Fruit fly (Drosophila melanogaster) whole organism, embryonic: ENCODE measurements around the gene Claspin.
A peak's percentile ranks its signal among the peaks of the same experiment; 100 is the strongest.

Experiments
- CG10274 ChIP-seq: fragments of 200-800 bp; sonication (Bioruptor generic); optimal IDR thresholded peaks from 3 replicates; lab custom pipeline; 2017; ENCODE audit warnings: missing biosample characterization, mild to moderate bottlenecking, missing genetic modification characterization
- CG10979 ChIP-seq: fragments of 200-800 bp; sonication (Bioruptor generic); optimal IDR thresholded peaks from 2 replicates; lab custom pipeline; 2018; ENCODE audit warnings: missing biosample characterization, mild to moderate bottlenecking, missing genetic modification characterization, moderate library complexity
- CG11456 ChIP-seq: fragments of 200-800 bp; sonication (Bioruptor generic); IDR thresholded peaks from 3 replicates; pipeline ENCODE4 v1.3.6; 2022; ENCODE audit warnings: missing biosample characterization, missing genetic modification characterization
- CG11723 ChIP-seq: fragments of 200-800 bp; sonication (Bioruptor generic); optimal IDR thresholded peaks from 2 replicates; lab custom pipeline; 2017; ENCODE audit warnings: missing biosample characterization, mild to moderate bottlenecking, missing genetic modification characterization
- CG15479 ChIP-seq: fragments of 200-800 bp; sonication (Bioruptor generic); optimal IDR thresholded peaks from 3 replicates; lab custom pipeline; 2019; ENCODE audit warnings: missing biosample characterization, mild to moderate bottlenecking, missing genetic modification characterization, moderate library complexity
- CG15696 ChIP-seq: fragments of 200-800 bp; sonication (Bioruptor generic); optimal IDR thresholded peaks from 2 replicates; lab custom pipeline; 2019; ENCODE audit warnings: missing biosample characterization, mild to moderate bottlenecking, missing genetic modification characterization, moderate library complexity
- CG16779 ChIP-seq: fragments of 200-800 bp; sonication (Bioruptor generic); IDR thresholded peaks from 2 replicates; pipeline ENCODE4 v1.3.6; 2022; ENCODE audit warnings: missing biosample characterization, missing genetic modification characterization
- CG17186 ChIP-seq: fragments of 200-800 bp; sonication (Bioruptor generic); optimal IDR thresholded peaks from 3 replicates; lab custom pipeline; 2017; ENCODE audit warnings: missing biosample characterization, missing genetic modification reagents, missing genetic modification characterization
- CG17568 ChIP-seq: fragments of 200-800 bp; sonication (Bioruptor generic); optimal IDR thresholded peaks from 2 replicates; lab custom pipeline; 2018; ENCODE audit warnings: missing biosample characterization, mild to moderate bottlenecking, missing genetic modification characterization, moderate library complexity
- CG18764 ChIP-seq: fragments of 200-800 bp; sonication (Bioruptor generic); optimal IDR thresholded peaks from 3 replicates; lab custom pipeline; 2016; ENCODE audit warnings: missing biosample characterization, missing genetic modification characterization
- CG2202 ChIP-seq: fragments of 200-800 bp; sonication (Bioruptor generic); optimal IDR thresholded peaks from 2 replicates; lab custom pipeline; 2018; ENCODE audit warnings: missing biosample characterization, mild to moderate bottlenecking, missing genetic modification characterization
- CG2875 ChIP-seq: fragments of 200-800 bp; sonication (Bioruptor generic); optimal IDR thresholded peaks from 2 replicates; lab custom pipeline; 2017; ENCODE audit warnings: missing biosample characterization, mild to moderate bottlenecking, missing genetic modification characterization, missing genetic modification reagents
- CG32767 ChIP-seq: fragments of 200-800 bp; sonication (Bioruptor generic); IDR thresholded peaks from 2 replicates; pipeline ENCODE4 v1.3.6; 2022; ENCODE audit warnings: missing biosample characterization, missing genetic modification characterization
- CG33213 ChIP-seq: fragments of 200-800 bp; sonication (Bioruptor generic); optimal IDR thresholded peaks from 3 replicates; lab custom pipeline; 2016; ENCODE audit warnings: missing biosample characterization, missing genetic modification characterization
- CG3407 ChIP-seq: fragments of 200-800 bp; sonication (Bioruptor generic); optimal IDR thresholded peaks from 2 replicates; lab custom pipeline; 2018; ENCODE audit warnings: missing biosample characterization, mild to moderate bottlenecking, missing genetic modification characterization
- CG34376 ChIP-seq: fragments of 200-800 bp; sonication (Bioruptor generic); optimal IDR thresholded peaks from 2 replicates; lab custom pipeline; 2018; ENCODE audit warnings: missing biosample characterization, mild to moderate bottlenecking, missing genetic modification characterization
- CG3838 ChIP-seq: fragments of 200-800 bp; sonication (Bioruptor generic); optimal IDR thresholded peaks from 3 replicates; lab custom pipeline; 2016; ENCODE audit warnings: missing biosample characterization, missing genetic modification characterization
- CG3847 ChIP-seq: fragments of 200-800 bp; sonication (Bioruptor generic); IDR thresholded peaks from 2 replicates; pipeline ENCODE4 v1.3.6; 2022; ENCODE audit warnings: missing biosample characterization, missing genetic modification characterization
- CG4404 ChIP-seq: fragments of 200-800 bp; sonication (Bioruptor generic); IDR thresholded peaks from 2 replicates; pipeline ENCODE4 v1.3.6; 2022; ENCODE audit warnings: missing biosample characterization, missing genetic modification characterization
- CG8944 ChIP-seq: fragments of 200-800 bp; sonication (Bioruptor generic); optimal IDR thresholded peaks from 3 replicates; lab custom pipeline; 2016; ENCODE audit warnings: missing biosample characterization, missing genetic modification characterization
- CoRest ChIP-seq: fragments of 200-800 bp; sonication (Bioruptor generic); optimal IDR thresholded peaks from 3 replicates; lab custom pipeline; 2018; ENCODE audit warnings: missing biosample characterization, mild to moderate bottlenecking, missing genetic modification characterization, moderate library complexity
- Elba2 ChIP-seq: fragments of 200-800 bp; sonication (Bioruptor generic); optimal IDR thresholded peaks from 3 replicates; lab custom pipeline; 2016; ENCODE audit warnings: missing biosample characterization, missing genetic modification characterization
- Hand ChIP-seq: fragments of 200-800 bp; sonication (Bioruptor generic); optimal IDR thresholded peaks from 2 replicates; lab custom pipeline; 2017; ENCODE audit warnings: mild to moderate bottlenecking, missing biosample characterization, missing genetic modification reagents, missing genetic modification characterization
- Mes4 ChIP-seq: fragments of 200-800 bp; sonication (Bioruptor generic); optimal IDR thresholded peaks from 2 replicates; lab custom pipeline; 2016; ENCODE audit warnings: missing biosample characterization, missing genetic modification characterization
- Neu2 ChIP-seq: fragments of 200-800 bp; sonication (Bioruptor generic); optimal IDR thresholded peaks from 3 replicates; lab custom pipeline; 2016; ENCODE audit warnings: missing biosample characterization, missing genetic modification characterization, borderline replicate concordance
- Trl ChIP-seq, 3 experiments: fragments of >200 bp in 2 of 3; fragments of 200-800 bp in 1 of 3; sonication (Bioruptor generic) in 1 of 3; optimal IDR thresholded peaks; 2 replicates in 1 of 3; 3 replicates in 2 of 3; lab custom pipeline; 2016 to 2017; ENCODE audit warnings: missing biosample characterization in 1 of 3, missing genetic modification characterization in 1 of 3
- Xrp1 ChIP-seq: fragments of 200-800 bp; sonication (Bioruptor generic); IDR thresholded peaks from 2 replicates; pipeline ENCODE4 v1.3.6; 2022; ENCODE audit warnings: missing biosample characterization, missing genetic modification characterization
- ab ChIP-seq: fragments of 200-800 bp; sonication (Bioruptor generic); optimal IDR thresholded peaks from 2 replicates; lab custom pipeline; 2016; ENCODE audit warnings: missing biosample characterization, missing genetic modification characterization
- ara ChIP-seq: fragments of 200-800 bp; sonication (Bioruptor generic); IDR thresholded peaks from 2 replicates; pipeline ENCODE4 v1.3.6; 2022; ENCODE audit warnings: missing biosample characterization, missing genetic modification characterization
- bbx ChIP-seq: fragments of 200-800 bp; sonication (Bioruptor generic); IDR thresholded peaks from 2 replicates; pipeline ENCODE4 v1.3.6; 2022; ENCODE audit warnings: missing biosample characterization, missing genetic modification characterization; ENCODE audit not compliant: partially characterized antibody
- bsh ChIP-seq, 2 experiments: fragments of 200-800 bp; sonication (Bioruptor generic); optimal IDR thresholded peaks; 2 replicates each; lab custom pipeline; 2017 to 2018; ENCODE audit warnings: mild to moderate bottlenecking in 2 of 2, missing biosample characterization in 2 of 2, missing genetic modification characterization in 2 of 2, moderate library complexity in 1 of 2
- corto ChIP-seq: fragments of 200-800 bp; sonication (Bioruptor generic); optimal IDR thresholded peaks from 2 replicates; lab custom pipeline; 2016; ENCODE audit warnings: missing biosample characterization, mild to moderate bottlenecking, missing genetic modification characterization, moderate library complexity
- croc ChIP-seq: fragments of 200-800 bp; sonication (Bioruptor generic); conservative IDR thresholded peaks from 3 replicates; pipeline ENCODE4 v1.3.6; 2022; ENCODE audit warnings: missing biosample characterization, missing genetic modification characterization
- dan ChIP-seq: fragments of 200-800 bp; sonication (Bioruptor generic); IDR thresholded peaks from 2 replicates; pipeline ENCODE4 v1.3.6; 2022; ENCODE audit warnings: missing biosample characterization, missing genetic modification characterization
- ftz-f1 ChIP-seq: fragments of 200-800 bp; sonication (Bioruptor generic); optimal IDR thresholded peaks from 2 replicates; lab custom pipeline; 2016; ENCODE audit warnings: missing biosample characterization, missing genetic modification characterization
- gfzf ChIP-seq: fragments of 200-800 bp; sonication (Bioruptor generic); optimal IDR thresholded peaks from 2 replicates; lab custom pipeline; 2016; ENCODE audit warnings: missing biosample characterization, mild to moderate bottlenecking, missing genetic modification characterization, moderate library complexity
- grau ChIP-seq: fragments of 200-800 bp; optimal IDR thresholded peaks from 3 replicates; lab custom pipeline; 2019; ENCODE audit warnings: missing biosample characterization, mild to moderate bottlenecking, missing genetic modification characterization, moderate library complexity
- gt ChIP-seq: fragments of 200-800 bp; sonication (Bioruptor generic); IDR thresholded peaks from 2 replicates; pipeline ENCODE4 v1.3.6; 2022; ENCODE audit warnings: missing biosample characterization, missing genetic modification characterization
- ind ChIP-seq: fragments of 200-800 bp; sonication (Bioruptor generic); optimal IDR thresholded peaks from 3 replicates; lab custom pipeline; 2016; ENCODE audit warnings: missing biosample characterization, missing genetic modification characterization
- klu ChIP-seq: fragments of 200-800 bp; sonication (Bioruptor generic); IDR thresholded peaks from 2 replicates; pipeline ENCODE4 v1.3.6; 2022; ENCODE audit warnings: missing biosample characterization, missing genetic modification characterization
- peb ChIP-seq: fragments of 200-800 bp; sonication (Bioruptor generic); IDR thresholded peaks from 2 replicates; pipeline ENCODE4 v1.3.6; 2022; ENCODE audit warnings: missing biosample characterization, missing genetic modification characterization
- sim ChIP-seq: fragments of 200-800 bp; sonication (Bioruptor generic); IDR thresholded peaks from 2 replicates; pipeline ENCODE4 v1.3.6; 2022; ENCODE audit warnings: missing biosample characterization, missing genetic modification characterization
- sima ChIP-seq: fragments of 200-800 bp; sonication (Bioruptor generic); optimal IDR thresholded peaks from 2 replicates; lab custom pipeline; 2016; ENCODE audit warnings: missing biosample characterization, missing genetic modification characterization
- ssp ChIP-seq: fragments of 200-800 bp; sonication (Bioruptor generic); IDR thresholded peaks from 2 replicates; pipeline ENCODE4 v1.3.6; 2022; ENCODE audit warnings: missing biosample characterization, missing genetic modification characterization
- tll ChIP-seq, 2 experiments: fragments of 200-800 bp in 1 of 2; fragments of >200 bp in 1 of 2; sonication (Bioruptor generic) in 1 of 2; optimal IDR thresholded peaks; 2 replicates each; lab custom pipeline; 2017 to 2019; ENCODE audit warnings: missing biosample characterization in 2 of 2, missing genetic modification characterization in 2 of 2, mild to moderate bottlenecking in 1 of 2, moderate library complexity in 1 of 2
- wek ChIP-seq: fragments of 200-800 bp; sonication (Bioruptor generic); optimal IDR thresholded peaks from 3 replicates; lab custom pipeline; 2018; ENCODE audit warnings: missing biosample characterization, mild to moderate bottlenecking, missing genetic modification characterization, moderate library complexity
- yki ChIP-seq: fragments of >200 bp; optimal IDR thresholded peaks from 3 replicates; lab custom pipeline; 2018

The Claspin gene

dm6 chr3L:4363484-4363883 is 50.2 kb downstream of the Claspin start:
- TF ChIP-seq grau (tag; lab: Kevin White, UChicago): no peak
- TF ChIP-seq CG34376 (GFP tag; lab: Kevin White, UChicago): no peak
- no peak for TF ChIP-seq CG17186 (GFP tag; lab: Kevin White, UChicago)
- peak in 1 of 2 experiments; percentile 4 for TF ChIP-seq bsh (GFP tag; optimal IDR thresholded peaks at IDR 0.05; lab: Kevin White, UChicago)
- TF ChIP-seq yki: peak; percentile 44
- TF ChIP-seq sim (GFP tag; lab: Robert Waterston, UW): no peak
- no peak for TF ChIP-seq Mes4
- peak; percentile 22 to 71 for TF ChIP-seq Trl (optimal IDR thresholded peaks at IDR 0.05; lab: Kevin White, UChicago)
- TF ChIP-seq Trl (GFP tag; optimal IDR thresholded peaks at IDR 0.05; lab: Kevin White, UChicago): no peak
- TF ChIP-seq CG32767 (GFP tag; lab: Robert Waterston, UW): no peak
- TF ChIP-seq Elba2 (GFP tag; lab: Kevin White, UChicago): peak; percentile 93
- TF ChIP-seq CG33213 (GFP tag; lab: Kevin White, UChicago): no peak
- TF ChIP-seq CG17568 (GFP tag; lab: Kevin White, UChicago): no peak
- peak; percentile 79 for TF ChIP-seq Neu2 (GFP tag; lab: Kevin White, UChicago)
- TF ChIP-seq ssp (GFP tag; lab: Robert Waterston, UW): no peak
- peak; percentile 78 for TF ChIP-seq CG15479 (GFP tag; lab: Kevin White, UChicago)

- peak; percentile 49 for TF ChIP-seq Hand (GFP tag; lab: Kevin White, UChicago)
- no peak for TF ChIP-seq sima
- no peak for TF ChIP-seq tll (GFP tag; optimal IDR thresholded peaks at IDR 0.05; lab: Kevin White, UChicago)
- no peak for TF ChIP-seq gt (GFP tag; lab: Robert Waterston, UW)
- peak; percentile 82 for TF ChIP-seq gfzf (GFP tag; lab: Kevin White, UChicago)
- TF ChIP-seq CG2202 (tag; lab: Kevin White, UChicago): peak; percentile 18
- no peak for TF ChIP-seq CG10274 (GFP tag; lab: Kevin White, UChicago)
- TF ChIP-seq dan: no peak
- TF ChIP-seq croc: 0 out of 3 replicates have a peak, but pooled peaks have one; percentile 18
- TF ChIP-seq wek (GFP tag; lab: Kevin White, UChicago): peak; percentile 20
- peak; percentile 74 for TF ChIP-seq Xrp1 (GFP tag; lab: Robert Waterston, UW)
- TF ChIP-seq CG16779: peak; percentile 58; the same call in 1 of the 2 replicates
- TF ChIP-seq CG3407 (GFP tag; lab: Kevin White, UChicago): peak; percentile 51
- peak; percentile 59; the same call in 1 of the 2 replicates for TF ChIP-seq klu (GFP tag; lab: Robert Waterston, UW)
- TF ChIP-seq CG3847: peak; percentile 82
- peak; percentile 48; the same call in 1 of the 2 replicates for TF ChIP-seq ara (GFP tag; lab: Robert Waterston, UW)
- TF ChIP-seq CG18764 (GFP tag; lab: Kevin White, UChicago): no peak
- TF ChIP-seq CG15696 (tag; lab: Kevin White, UChicago): no peak
- peak; percentile 42 for TF ChIP-seq bbx (GFP tag; lab: Robert Waterston, UW)
- peak; percentile 33 for TF ChIP-seq CG11723 (GFP tag; lab: Kevin White, UChicago)
- no peak for TF ChIP-seq ftz-f1
- peak; percentile 47 for TF ChIP-seq corto
- TF ChIP-seq CG4404 (GFP tag; lab: Robert Waterston, UW): 0 out of 2 replicates have a peak, but pooled peaks have one; percentile 30
- TF ChIP-seq peb: peak; percentile 63; the same call in 1 of the 2 replicates
- peak; percentile 85 for TF ChIP-seq CG11456 (GFP tag; lab: Robert Waterston, UW)
- TF ChIP-seq ab: no peak
- peak; percentile 34 for TF ChIP-seq CG2875 (GFP tag; lab: Kevin White, UChicago)
- TF ChIP-seq CoRest (tag; lab: Kevin White, UChicago): peak; percentile 91
- TF ChIP-seq CG3838 (GFP tag; lab: Kevin White, UChicago): peak; percentile 25
- no peak for TF ChIP-seq ind (GFP tag; lab: Kevin White, UChicago)
- TF ChIP-seq CG10979 (tag; lab: Kevin White, UChicago): no peak
- no peak for TF ChIP-seq CG8944 (GFP tag; lab: Kevin White, UChicago)
These were observed 50.9 kb downstream of the Claspin start, which contains the start of the genes Cip4 and mRpS6 for dm6 chr3L:4363887-4364794. TSS of gene Cip4 (minus strand) at chr3L:4364102. TSS of gene mRpS6 (plus strand) at chr3L:4364550.
